Fruit fly (Drosophila melanogaster): ENCODE results near the gene fid.

fid gene

DNA sequence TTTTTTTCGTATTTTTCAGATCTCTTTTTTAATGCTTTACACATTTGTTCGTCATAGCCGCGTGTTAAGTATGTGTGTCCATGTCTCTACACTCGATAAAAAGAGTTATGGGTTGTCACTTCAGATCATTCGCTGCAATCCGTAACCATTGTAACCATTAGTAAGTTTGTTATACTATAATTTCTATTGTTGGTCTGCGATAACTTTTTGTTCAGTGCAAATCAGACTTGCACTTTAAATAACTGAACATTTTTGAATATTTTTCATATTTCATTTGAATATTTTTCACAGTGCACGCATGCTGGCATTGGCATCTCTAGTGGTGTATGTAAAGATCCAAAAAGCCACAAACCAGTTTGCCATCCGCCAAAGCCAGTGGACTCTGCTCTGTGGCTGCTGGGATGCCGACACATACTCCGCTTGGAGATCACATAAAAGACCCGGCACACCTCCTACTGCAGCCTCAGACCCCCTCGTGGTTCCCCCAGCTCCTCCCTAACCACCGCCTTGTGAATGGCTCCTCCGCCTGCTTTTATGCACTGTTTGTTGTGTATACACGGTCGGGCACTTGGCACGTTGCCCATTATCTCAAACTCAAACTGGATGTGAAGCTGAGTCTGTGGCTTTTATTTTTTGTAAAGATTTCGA lies 39.1 kb downstream of the fid start (continued):
- TF ChIP-seq trem (tag; optimal IDR thresholded peaks at IDR 0.05) (peak; percentile 88), CG12236 (GFP tag; optimal IDR thresholded peaks at IDR 0.05) (peak; percentile 66), stwl (tag; optimal IDR thresholded peaks at IDR 0.05) (no peak), da (GFP tag; optimal IDR thresholded peaks at IDR 0.05) (no peak), Pdp1 (GFP tag; optimal IDR thresholded peaks at IDR 0.05) (peak; percentile 86 to 87), CG11093 (GFP tag; IDR thresholded peaks at IDR 0.05) (peak; percentile 81), NC2β (GFP tag; optimal IDR thresholded peaks at IDR 0.05) (peak; percentile 80), CG32772 (GFP tag; IDR thresholded peaks at IDR 0.05) (peak; percentile 85), Usf (GFP tag; optimal IDR thresholded peaks at IDR 0.05) (peak; percentile 75), CG14050 (GFP tag; IDR thresholded peaks at IDR 0.05) (peak; percentile 83), Ada2b (GFP tag; IDR thresholded peaks at IDR 0.05) (peak; percentile 84), Rfx (GFP tag; IDR thresholded peaks at IDR 0.05) (peak; percentile 90), CG10543 (GFP tag; optimal IDR thresholded peaks at IDR 0.05) (no peak), Xrp1 (GFP tag; IDR thresholded peaks at IDR 0.05) (peak; percentile 92), CG10321 (GFP tag; IDR thresholded peaks at IDR 0.05) (peak; percentile 52), CG30431 (GFP tag; optimal IDR thresholded peaks at IDR 0.05) (peak; percentile 69), CG10274 (GFP tag; optimal IDR thresholded peaks at IDR 0.05) (peak; percentile 66), CG30403 (GFP tag; optimal IDR thresholded peaks at IDR 0.05) (peak; percentile 92), CG6765 (GFP tag; optimal IDR thresholded peaks at IDR 0.05) (peak; percentile 66), mirr (GFP tag; optimal IDR thresholded peaks at IDR 0.05) (no peak), HLH54F (GFP tag; optimal IDR thresholded peaks at IDR 0.05) (peak; percentile 81), CG2199 (GFP tag; IDR thresholded peaks at IDR 0.05) (0 out of 3 replicates have a peak, but pooled peaks have one; percentile 47), CG1024 (GFP tag; IDR thresholded peaks at IDR 0.05) (peak; percentile 73), HmgD (GFP tag; optimal IDR thresholded peaks at IDR 0.05) (no peak), CG32767 (GFP tag; IDR thresholded peaks at IDR 0.05) (peak; percentile 83), fd3F (GFP tag; optimal IDR thresholded peaks at IDR 0.05) (peak; percentile 76), CG12942 (GFP tag; optimal IDR thresholded peaks at IDR 0.05) (peak; percentile 83), CG17385 (GFP tag; optimal IDR thresholded peaks at IDR 0.05) (peak; percentile 85), emc (GFP tag; optimal IDR thresholded peaks at IDR 0.05) (peak; percentile 31), CG4328 (GFP tag; optimal IDR thresholded peaks at IDR 0.05) (peak; percentile 60), gt (GFP tag; IDR thresholded peaks at IDR 0.05) (peak; percentile 64), CG16813 (GFP tag; IDR thresholded peaks at IDR 0.05; ENCODE audit: partially characterized antibody) (no peak), Taf1 (GFP tag; IDR thresholded peaks at IDR 0.05) (peak; percentile 80), Sin3A (optimal IDR thresholded peaks at IDR 0.05) (no peak), tio (GFP tag; optimal IDR thresholded peaks at IDR 0.05) (peak; percentile 77), Dip2 (GFP tag; IDR thresholded peaks at IDR 0.05) (0 out of 2 replicates have a peak, but pooled peaks have one; percentile 7), jigr1 (GFP tag; IDR thresholded peaks at IDR 0.05) (peak; percentile 63; the same call in 1 of the 3 replicates), lbe (GFP tag; optimal IDR thresholded peaks at IDR 0.05) (peak; percentile 95), CG3726 (GFP tag; IDR thresholded peaks at IDR 0.05) (peak; percentile 75; the same call in 2 of the 3 replicates), BtbVII (GFP tag; optimal IDR thresholded peaks at IDR 0.05) (peak; percentile 81), nerfin-1 (tag; optimal IDR thresholded peaks at IDR 0.05) (peak; percentile 85), vnd (GFP tag; IDR thresholded peaks at IDR 0.05; ENCODE audit: partially characterized antibody) (no peak), Jarid2 (GFP tag; optimal IDR thresholded peaks at IDR 0.05) (peak; percentile 53), sc (optimal IDR thresholded peaks at IDR 0.05) (no peak), sc (GFP tag; optimal IDR thresholded peaks at IDR 0.05) (peak; percentile 80), Poxn (GFP tag; IDR thresholded peaks at IDR 0.05) (peak; percentile 63), Awh (GFP tag; IDR thresholded peaks at IDR 0.05) (peak; percentile 89), CoRest (tag; optimal IDR thresholded peaks at IDR 0.05) (peak; percentile 91), esg (GFP tag; conservative IDR thresholded peaks at IDR 0.05) (peak; percentile 91), tgo (GFP tag; IDR thresholded peaks at IDR 0.05) (peak; percentile 88), eve (GFP tag; optimal IDR thresholded peaks at IDR 0.05) (no peak)
